Worm (Caenorhabditis elegans) whole organism, L4 larva: ENCODE data around the gene dod-6.

Source experiments
- php-3 ChIP-seq: fragments of 200-800 bp; sonication (Bioruptor generic); IDR thresholded peaks from 2 replicates; pipeline ENCODE4 v1.3.6; 2022; ENCODE audit warnings: missing genetic modification reagents, missing genetic modification characterization, missing compliant biosample characterization
- zfp-3 ChIP-seq: fragments of 200-800 bp; sonication (Bioruptor generic); conservative IDR thresholded peaks from 2 replicates; pipeline ENCODE4 v1.3.6; 2022; ENCODE audit warnings: missing genetic modification reagents, missing genetic modification characterization, missing compliant biosample characterization
- zip-2 ChIP-seq: fragments of 150-350 bp; optimal IDR thresholded peaks from 2 replicates; lab custom pipeline; 2014; ENCODE audit warnings: missing biosample characterization, missing genetic modification characterization

DNA sequence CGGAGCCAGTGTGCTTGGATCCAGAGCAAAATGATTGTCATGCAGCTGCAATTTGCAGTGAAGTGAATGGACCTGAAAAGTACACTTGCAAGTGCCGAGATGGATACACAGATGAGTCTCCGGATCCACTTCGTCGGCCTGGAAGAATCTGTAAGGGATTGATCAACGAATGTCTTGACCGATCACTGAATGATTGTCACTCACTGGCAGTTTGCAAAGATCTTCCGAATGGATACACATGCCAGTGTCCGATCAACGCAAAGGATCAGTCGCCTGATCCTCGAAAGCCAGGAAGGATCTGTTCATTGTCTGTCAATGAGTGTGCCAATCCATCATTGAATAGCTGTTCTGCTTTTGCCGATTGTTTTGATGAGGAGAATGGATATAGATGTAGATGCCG lies 18.1 kb upstream of the dod-6 start:
- TF ChIP-seq php-3 (GFP tag; lab: Robert Waterston, UW), result no peak
- TF ChIP-seq zfp-3, result no peak
- no peak for TF ChIP-seq zip-2 (tag; lab: Kevin White, UChicago)
